Fruit fly (Drosophila melanogaster): Measurements from ENCODE around the gene CG31140.

The CG31140 gene

dm6 chr3R:23960865-23961264, 2.1 kb upstream of the CG31140 start:
- no peak for TF ChIP-seq noc (tag; optimal IDR thresholded peaks at IDR 0.05)

dm6 chr3R:23964913-23965718, 2.1 kb downstream of the CG31140 start:
- TF ChIP-seq noc (tag; optimal IDR thresholded peaks at IDR 0.05), result no peak

- no peak for TF ChIP-seq noc (tag; optimal IDR thresholded peaks at IDR 0.05)
These were observed 6.5 kb downstream of the CG31140 start for dm6 chr3R:23969449-23969848.

- no peak for TF ChIP-seq noc (tag; optimal IDR thresholded peaks at IDR 0.05)
These were observed 8.2 kb downstream of the CG31140 start for dm6 chr3R:23971208-23971607.

dm6 chr3R:23971764-23972163, 8.8 kb downstream of the CG31140 start:
- TF ChIP-seq noc (tag; optimal IDR thresholded peaks at IDR 0.05), result no peak

- TF ChIP-seq noc (tag; optimal IDR thresholded peaks at IDR 0.05), result no peak
These were observed 18.7 kb downstream of the CG31140 start for dm6 chr3R:23981645-23982044.

- no peak for TF ChIP-seq noc (tag; optimal IDR thresholded peaks at IDR 0.05)
These were observed 23.5 kb downstream of the CG31140 start, which contains the start of the genes CG13603 and CG5902 for dm6 chr3R:23986479-23986930. TSS of gene CG13603 (minus strand) at chr3R:23986569. TSS of gene CG5902 (plus strand) at chr3R:23986642.

- TF ChIP-seq noc (tag; optimal IDR thresholded peaks at IDR 0.05), result no peak
These were observed 28.4 kb downstream of the CG31140 start for dm6 chr3R:23991364-23991763.

dm6 chr3R:23992823-23993797, 30.1 kb downstream of the CG31140 start, which contains the start of the genes Epp and Rab7:
TSS of gene Epp (minus strand) at chr3R:23992916.
TSS of gene Rab7 (plus strand) at chr3R:23993008.
- TF ChIP-seq noc (tag; optimal IDR thresholded peaks at IDR 0.05), result peak; percentile 20

dm6 chr3R:23994578-23994977, 31.6 kb downstream of the CG31140 start:
- no peak for TF ChIP-seq noc (tag; optimal IDR thresholded peaks at IDR 0.05)

dm6 chr3R:23995460-23995859, 32.5 kb downstream of the CG31140 start, which contains the start of gene CG33108:
TSS of gene CG33108 (plus strand) at chr3R:23995659.
- no peak for TF ChIP-seq noc (tag; optimal IDR thresholded peaks at IDR 0.05)

dm6 chr3R:23996224-23996623, 33.2 kb downstream of the CG31140 start, which contains the start of gene LSm3:
TSS of gene LSm3 (plus strand) at chr3R:23996262.
- TF ChIP-seq noc (tag; optimal IDR thresholded peaks at IDR 0.05), result no peak

- TF ChIP-seq noc (tag; optimal IDR thresholded peaks at IDR 0.05), result no peak
These were observed 38.2 kb downstream of the CG31140 start for dm6 chr3R:24001150-24001549.

- no peak for TF ChIP-seq noc (tag; optimal IDR thresholded peaks at IDR 0.05)
These were observed 41.0 kb downstream of the CG31140 start for dm6 chr3R:24003948-24004347.

dm6 chr3R:24006449-24007159, 43.6 kb downstream of the CG31140 start:
- TF ChIP-seq noc (tag; optimal IDR thresholded peaks at IDR 0.05), result peak; percentile 42

All from whole organism, larva.